Fruit fly (Drosophila melanogaster) whole organism, pupa: Measurements from ENCODE around the gene Obp99d.

Source experiments
- CG10348 ChIP-seq: fragments of 200-800 bp; sonication (Bioruptor generic); IDR thresholded peaks from 2 replicates; pipeline ENCODE4 v1.3.6; 2022; ENCODE audit warnings: missing biosample characterization, missing genetic modification characterization
- CG12605 ChIP-seq: fragments of 200-800 bp; sonication (Bioruptor generic); IDR thresholded peaks from 2 replicates; pipeline ENCODE4 v1.3.6; 2022; ENCODE audit warnings: missing biosample characterization, missing genetic modification characterization
- CG15710 ChIP-seq: fragments of 200-800 bp; sonication (Bioruptor generic); optimal IDR thresholded peaks from 2 replicates; lab custom pipeline; 2018; ENCODE audit warnings: missing biosample characterization, mild to moderate bottlenecking, missing genetic modification characterization, moderate library complexity
- CG8159 ChIP-seq: fragments of 200-800 bp; sonication (Bioruptor generic); optimal IDR thresholded peaks from 3 replicates; lab custom pipeline; 2018; ENCODE audit warnings: missing biosample characterization, mild to moderate bottlenecking, missing genetic modification characterization, moderate library complexity
- D1 ChIP-seq: fragments of 200-800 bp; sonication (Bioruptor generic); optimal IDR thresholded peaks from 2 replicates; lab custom pipeline; 2018; ENCODE audit warnings: missing biosample characterization, mild to moderate bottlenecking, missing genetic modification characterization, moderate library complexity
- EcR ChIP-seq: fragments of 200-800 bp; sonication (Bioruptor generic); optimal IDR thresholded peaks from 3 replicates; lab custom pipeline; 2019; ENCODE audit warnings: missing biosample characterization, missing genetic modification characterization, mild to moderate bottlenecking, moderate library complexity, missing genetic modification reagents
- Pif1A ChIP-seq: fragments of 200-800 bp; sonication (Bioruptor generic); optimal IDR thresholded peaks from 3 replicates; lab custom pipeline; 2016; ENCODE audit warnings: missing biosample characterization, missing genetic modification characterization
- Pif1B ChIP-seq: fragments of 200-800 bp; sonication (Bioruptor generic); optimal IDR thresholded peaks from 3 replicates; lab custom pipeline; 2016; ENCODE audit warnings: missing biosample characterization, missing genetic modification characterization
- Snoo ChIP-seq: fragments of 200-800 bp; sonication (Bioruptor generic); optimal IDR thresholded peaks from 3 replicates; lab custom pipeline; 2017; ENCODE audit warnings: missing biosample characterization, mild to moderate bottlenecking, missing genetic modification characterization, inconsistent platforms
- gl ChIP-seq: fragments of 200-800 bp; sonication (Bioruptor generic); optimal IDR thresholded peaks from 2 replicates; lab custom pipeline; 2018; ENCODE audit warnings: missing biosample characterization, mild to moderate bottlenecking, missing genetic modification characterization
- rn ChIP-seq: fragments of 200-800 bp; sonication (Bioruptor generic); IDR thresholded peaks from 2 replicates; pipeline ENCODE4 v1.3.6; 2022; ENCODE audit warnings: missing biosample characterization, missing genetic modification characterization

DNA sequence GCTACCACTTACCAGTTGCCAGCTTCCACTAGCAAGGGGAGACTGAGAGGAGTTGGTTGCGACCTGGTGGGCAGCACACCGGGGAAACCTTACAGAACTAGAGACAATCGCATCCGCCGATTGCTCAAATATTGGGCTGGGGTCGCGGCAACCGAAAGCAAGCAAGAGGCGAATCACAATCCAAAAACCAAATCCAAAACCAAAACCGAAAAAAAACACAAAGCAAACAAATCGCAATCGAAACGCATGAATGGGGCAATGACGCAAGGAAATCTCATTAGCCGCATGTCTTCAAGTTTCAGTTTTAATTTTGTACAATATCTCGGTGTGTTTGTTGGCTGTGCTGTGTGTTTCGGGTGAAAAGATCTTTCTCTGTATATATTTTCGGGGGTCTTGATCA lies 25.1 kb upstream of the Obp99d start, which contains the start of gene Obp99c:
- TF ChIP-seq Snoo (tag; lab: Kevin White, UChicago): no peak
- no peak for TF ChIP-seq Pif1A (GFP tag; lab: Kevin White, UChicago)
- TF ChIP-seq CG10348 (GFP tag; lab: Robert Waterston, UW): no peak
- TF ChIP-seq Pif1B (GFP tag; lab: Kevin White, UChicago): no peak
- no peak for TF ChIP-seq CG8159 (tag; lab: Kevin White, UChicago)
- TF ChIP-seq EcR (GFP tag; lab: Kevin White, UChicago): no peak
- TF ChIP-seq gl (tag; lab: Kevin White, UChicago): no peak
- no peak for TF ChIP-seq CG15710
- no peak for TF ChIP-seq D1 (tag; lab: Kevin White, UChicago)
- TF ChIP-seq CG12605 (GFP tag; lab: Robert Waterston, UW): no peak
- TF ChIP-seq rn (GFP tag; lab: Robert Waterston, UW): no peak
